Worm (Caenorhabditis elegans) whole organism, L4/young adult: ENCODE measurements around the gene mfsd-12.

Experiments
- W03F9.2 ChIP-seq: fragments of 150-350 bp; optimal IDR thresholded peaks from 2 replicates; lab custom pipeline; 2014; ENCODE audit warnings: missing biosample characterization, missing genetic modification characterization
- dao-5 ChIP-seq: sonication (generic microtip); optimal IDR thresholded peaks from 2 replicates; lab custom pipeline; 2016; ENCODE audit warnings: missing genotype, missing genetic modification characterization, moderate library complexity, missing compliant biosample characterization
- him-1 ChIP-seq: sonication (generic microtip); optimal IDR thresholded peaks from 2 replicates; lab custom pipeline; 2016; ENCODE audit warnings: missing genotype, missing genetic modification reagents, missing genetic modification characterization, missing compliant biosample characterization

Gene mfsd-12

ce11 chrX:4651428-4651827, 16.5 kb upstream of the mfsd-12 start:
- TF ChIP-seq W03F9.2 (tag; lab: Kevin White, UChicago) = no peak
- no peak for TF ChIP-seq dao-5 (tag; lab: Kevin White, UChicago)
- TF ChIP-seq him-1 (tag; lab: Kevin White, UChicago) = no peak

ce11 chrX:4652950-4653349, 14.9 kb upstream of the mfsd-12 start:
- TF ChIP-seq W03F9.2 (tag; lab: Kevin White, UChicago) (no peak), him-1 (tag; lab: Kevin White, UChicago) (no peak), dao-5 (tag; lab: Kevin White, UChicago) (no peak)

- TF ChIP-seq dao-5 (tag; lab: Kevin White, UChicago) (no peak), him-1 (tag; lab: Kevin White, UChicago) (no peak), W03F9.2 (tag; lab: Kevin White, UChicago) (no peak)
Observed at ce11 chrX:4654057-4654456, 13.8 kb upstream of the mfsd-12 start, which contains the start of gene ceh-1. ceh-1 (minus strand) TSS chrX:4654157.

DNA sequence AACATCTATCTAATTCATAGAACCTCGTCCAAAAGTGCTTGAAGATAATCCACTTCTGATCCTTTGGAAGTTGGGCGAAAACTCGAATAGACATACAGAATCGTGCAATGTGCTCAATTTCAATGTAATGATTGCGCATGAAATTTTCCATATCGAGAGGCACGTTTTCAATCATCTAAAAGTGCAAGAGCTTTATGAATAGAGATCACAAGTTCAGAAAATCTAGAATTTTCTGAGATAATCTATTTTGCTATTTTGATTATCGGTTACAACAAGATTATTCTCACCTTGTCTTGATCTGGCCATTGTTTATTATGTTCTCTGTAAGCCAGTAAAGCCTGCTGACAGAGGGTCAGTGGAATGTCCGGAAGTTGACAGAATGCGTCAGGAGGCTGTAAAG, 10.3 kb upstream of the mfsd-12 start:
- TF ChIP-seq dao-5 (tag; lab: Kevin White, UChicago) (no peak), him-1 (tag; lab: Kevin White, UChicago) (no peak), W03F9.2 (tag; lab: Kevin White, UChicago) (no peak)

- TF ChIP-seq W03F9.2 (tag; lab: Kevin White, UChicago) (no peak), him-1 (tag; lab: Kevin White, UChicago) (no peak), dao-5 (tag; lab: Kevin White, UChicago) (no peak)
Observed at ce11 chrX:4658303-4658702, 9.6 kb upstream of the mfsd-12 start.

DNA sequence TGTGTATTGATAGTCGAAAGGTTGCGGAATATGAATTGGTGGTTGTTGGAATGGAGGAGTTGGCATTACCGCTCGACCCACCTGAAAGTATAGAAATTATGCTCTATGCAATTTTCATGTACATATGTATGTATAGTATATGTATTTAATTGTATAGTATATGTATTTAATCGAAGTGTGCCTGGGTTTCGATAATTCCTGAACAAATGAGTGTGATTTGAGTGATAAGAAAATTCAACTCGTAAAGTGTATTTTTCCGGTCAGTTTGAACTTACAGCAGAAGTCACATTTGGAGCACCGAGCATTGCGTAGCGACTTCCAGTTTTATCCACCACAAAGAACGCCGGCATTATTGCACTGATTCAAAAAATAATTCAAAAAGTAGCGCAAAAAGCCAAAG, 9.2 kb upstream of the mfsd-12 start:
- no peak for TF ChIP-seq dao-5 (tag; lab: Kevin White, UChicago)

- TF ChIP-seq W03F9.2 (tag; lab: Kevin White, UChicago) (no peak), dao-5 (tag; lab: Kevin White, UChicago) (no peak), him-1 (tag; lab: Kevin White, UChicago) (no peak)
Observed at ce11 chrX:4660268-4660880, 7.5 kb upstream of the mfsd-12 start, which contains the start of gene nhr-45. nhr-45 (minus strand) TSS chrX:4660318.

DNA sequence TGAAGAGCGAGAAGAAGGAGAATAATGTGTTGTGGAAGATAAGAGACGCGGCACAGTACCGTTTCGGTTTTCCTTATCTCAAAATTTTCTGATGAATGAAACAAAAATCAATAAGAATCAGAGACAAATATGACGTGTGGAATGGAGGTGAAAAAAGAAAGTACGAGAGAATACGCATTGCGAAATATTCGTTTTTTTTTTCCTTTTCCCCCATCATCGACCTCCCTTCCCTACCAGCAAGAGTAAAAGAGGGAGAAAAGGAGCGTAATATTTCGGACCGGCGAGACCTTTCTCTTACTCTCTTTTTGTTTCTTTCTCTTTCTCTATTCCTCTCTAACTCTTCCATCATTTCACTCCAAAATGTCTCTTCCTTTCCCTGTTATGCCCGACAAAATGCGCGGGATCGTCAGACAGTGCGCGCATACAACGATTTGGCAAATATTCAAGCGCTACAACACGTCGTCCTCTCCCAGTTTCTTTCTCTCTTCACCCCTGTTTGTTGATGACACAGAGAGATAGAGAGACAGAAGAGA, 5.5 kb upstream of the mfsd-12 start:
- TF ChIP-seq W03F9.2 (tag; lab: Kevin White, UChicago) (no peak), him-1 (tag; lab: Kevin White, UChicago) (no peak), dao-5 (tag; lab: Kevin White, UChicago) (no peak)

DNA sequence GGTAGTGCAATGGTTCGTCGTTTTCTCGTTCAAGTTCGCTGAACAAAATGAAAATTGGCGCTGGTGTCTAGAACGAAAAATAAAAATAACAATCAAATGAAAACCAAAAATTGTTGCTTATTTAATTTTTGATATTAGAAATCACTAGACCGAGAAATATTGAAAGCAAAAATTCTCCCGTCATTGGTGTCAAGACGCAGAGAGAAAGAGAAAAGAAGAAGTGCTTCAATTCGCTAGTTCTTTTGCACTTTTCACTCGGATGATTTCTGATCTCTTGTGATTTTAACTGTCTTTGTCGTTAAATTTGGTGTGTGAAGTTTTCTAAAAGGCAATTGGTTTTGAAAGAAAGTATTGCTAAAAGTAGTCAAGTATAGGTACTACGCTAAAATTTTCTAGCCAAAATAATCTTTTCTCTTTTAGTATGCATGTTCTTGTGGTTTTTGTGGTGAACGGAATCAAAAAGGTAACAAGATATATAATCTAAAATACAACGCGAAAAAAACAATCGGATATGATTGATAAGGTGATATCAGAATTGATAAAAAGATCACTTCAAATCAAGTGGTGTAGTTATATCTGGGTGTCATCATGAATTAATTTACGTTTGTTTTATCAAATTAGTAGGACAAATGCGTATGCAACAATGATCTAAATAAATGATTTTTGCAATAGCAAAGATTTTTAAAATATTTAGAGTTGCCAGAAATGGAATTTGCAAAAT, 4.8 kb upstream of the mfsd-12 start:
- TF ChIP-seq dao-5 (tag; lab: Kevin White, UChicago) = no peak
- no peak for TF ChIP-seq him-1 (tag; lab: Kevin White, UChicago)
- no peak for TF ChIP-seq W03F9.2 (tag; lab: Kevin White, UChicago)

DNA sequence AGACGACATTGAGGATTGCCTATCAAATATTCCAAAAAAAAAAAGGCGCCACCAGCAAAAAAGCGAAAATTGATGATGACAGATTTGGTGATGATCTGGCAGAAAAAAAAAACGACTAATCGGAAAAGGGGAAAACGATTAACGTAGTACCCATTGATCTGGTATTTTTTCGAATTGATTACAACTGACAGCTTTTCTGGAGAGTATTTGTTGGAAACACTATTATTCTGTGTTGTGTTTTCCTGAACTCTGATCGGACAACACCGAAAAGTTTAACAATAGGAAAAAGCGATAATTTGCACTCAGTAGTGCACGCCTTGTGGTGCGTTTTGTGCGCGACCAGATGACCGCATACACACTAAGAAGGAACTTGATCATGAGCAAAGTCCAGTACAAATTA, 3.2 kb upstream of the mfsd-12 start:
- TF ChIP-seq dao-5 (tag; lab: Kevin White, UChicago) (no peak), W03F9.2 (tag; lab: Kevin White, UChicago) (no peak), him-1 (tag; lab: Kevin White, UChicago) (no peak)

DNA sequence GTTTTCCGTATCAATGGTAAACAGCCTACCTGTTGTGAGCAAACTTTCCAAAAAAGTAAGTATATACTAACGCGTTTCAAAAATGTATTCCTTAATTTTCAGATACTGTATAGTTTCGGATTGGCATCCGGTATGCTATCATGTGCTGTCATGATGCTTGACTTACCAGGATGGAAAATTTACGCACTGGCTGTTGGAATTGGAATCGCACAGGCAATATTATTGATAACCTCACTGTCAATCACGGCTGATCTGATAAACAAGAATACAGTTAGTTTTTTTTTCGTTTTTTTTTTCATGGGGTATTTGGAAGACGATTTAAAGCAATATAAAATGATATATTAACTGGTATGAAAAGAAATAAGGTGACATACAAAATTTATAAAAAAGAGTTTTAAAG, 3.9 kb downstream of the mfsd-12 start:
- TF ChIP-seq him-1 (tag; lab: Kevin White, UChicago) (no peak), W03F9.2 (tag; lab: Kevin White, UChicago) (no peak), dao-5 (tag; lab: Kevin White, UChicago) (no peak)

DNA sequence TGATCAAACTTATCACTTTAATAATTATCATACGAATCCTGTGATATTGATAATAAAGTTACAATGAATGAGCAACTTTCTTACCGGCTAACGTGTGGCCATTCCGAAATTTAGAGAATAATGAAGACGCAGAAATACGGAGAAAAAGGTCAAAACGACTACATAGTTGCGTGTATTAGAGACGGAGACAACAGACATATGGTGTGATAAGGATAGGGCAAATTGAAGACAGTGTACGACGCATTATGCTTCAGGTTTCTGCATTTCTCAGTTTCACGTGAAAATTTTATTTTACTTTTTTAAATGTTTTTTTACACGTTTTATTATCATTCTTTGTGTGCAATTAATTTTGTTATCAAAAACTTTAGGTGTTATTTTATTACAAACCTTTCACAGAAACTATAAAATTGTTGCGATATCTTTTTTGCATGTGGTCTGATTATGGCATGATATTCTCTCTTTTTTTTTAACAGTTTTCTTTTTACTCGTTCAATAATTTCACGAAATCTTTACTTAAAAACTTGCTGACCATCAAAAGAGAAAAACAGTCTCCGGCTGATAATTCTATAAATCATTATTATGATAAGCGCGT, 5.4 kb downstream of the mfsd-12 start, which contains the start of gene tmem-135:
Gene tmem-135, plus strand, starts transcription at position 542 of the 592 bp plus-strand sequence.
- TF ChIP-seq W03F9.2 (tag; lab: Kevin White, UChicago) (no peak), him-1 (tag; lab: Kevin White, UChicago) (no peak), dao-5 (tag; lab: Kevin White, UChicago) (no peak)

DNA sequence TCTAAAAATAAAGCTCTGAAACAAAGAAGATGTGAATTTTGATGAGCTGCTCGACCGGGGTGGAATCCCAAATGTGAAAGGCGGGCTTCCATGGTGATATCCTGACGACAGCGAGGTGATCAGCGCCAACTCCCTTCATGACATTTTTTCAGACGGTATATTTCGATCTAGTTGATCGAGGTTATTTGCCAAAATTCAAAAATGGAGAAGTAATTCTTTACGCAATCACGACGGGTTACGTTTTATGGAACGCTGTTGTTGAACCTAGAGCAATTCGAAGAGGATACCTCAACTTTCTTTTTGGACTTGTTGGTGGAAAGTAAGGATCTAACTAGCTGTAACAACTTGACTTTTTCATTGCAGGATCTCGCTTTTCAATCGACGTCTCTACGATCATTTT, 8.8 kb downstream of the mfsd-12 start:
- TF ChIP-seq dao-5 (tag; lab: Kevin White, UChicago) = no peak
- no peak for TF ChIP-seq W03F9.2 (tag; lab: Kevin White, UChicago)
- TF ChIP-seq him-1 (tag; lab: Kevin White, UChicago) = no peak
